Fruit fly (Drosophila melanogaster): ENCODE results near the gene TTLL1A.
A peak's percentile ranks its signal among the peaks of the same experiment; 100 is the strongest.

The TTLL1A gene

dm6 chrX:17175558-17176189, 26.7 kb downstream of the TTLL1A start (continued):
- TF ChIP-seq CG9139 (GFP tag; optimal IDR thresholded peaks at IDR 0.05) (no peak), eg (GFP tag; IDR thresholded peaks at IDR 0.05) (no peak), Met (GFP tag; optimal IDR thresholded peaks at IDR 0.05) (peak; percentile 34), spab (GFP tag; optimal IDR thresholded peaks at IDR 0.05) (no peak), esn (GFP tag; optimal IDR thresholded peaks at IDR 0.05) (peak; percentile 23), dsx (GFP tag; optimal IDR thresholded peaks at IDR 0.05; ENCODE audit: poor library complexity, severe bottlenecking) (no peak), CG3919 (GFP tag; optimal IDR thresholded peaks at IDR 0.05) (no peak), vri (GFP tag; optimal IDR thresholded peaks at IDR 0.05) (no peak), CG8632 (GFP tag; optimal IDR thresholded peaks at IDR 0.05) (no peak), Eip75B (GFP tag; optimal IDR thresholded peaks at IDR 0.05) (no peak), net (GFP tag; optimal IDR thresholded peaks at IDR 0.05) (no peak), CG6163 (GFP tag; IDR thresholded peaks at IDR 0.05) (no peak), dac (GFP tag; optimal IDR thresholded peaks at IDR 0.05) (no peak), CG8119 (GFP tag; IDR thresholded peaks at IDR 0.05) (no peak), fd59A (GFP tag; optimal IDR thresholded peaks at IDR 0.05) (no peak), CG6792 (GFP tag; optimal IDR thresholded peaks at IDR 0.05) (peak; percentile 4), CG15336 (GFP tag; IDR thresholded peaks at IDR 0.05) (no peak), Hr38 (GFP tag; optimal IDR thresholded peaks at IDR 0.05) (no peak), CG11294 (GFP tag; IDR thresholded peaks at IDR 0.05) (no peak), CG8319 (GFP tag; optimal IDR thresholded peaks at IDR 0.05) (no peak), CG10631 (GFP tag; optimal IDR thresholded peaks at IDR 0.05) (peak; percentile 9), ss (GFP tag; optimal IDR thresholded peaks at IDR 0.05) (no peak)

dm6 chrX:17174115-17174514, 28.3 kb downstream of the TTLL1A start:
- TF ChIP-seq CG11294 (GFP tag; IDR thresholded peaks at IDR 0.05) = peak; percentile 31; the same call in 1 of the 2 replicates
- no peak for TF ChIP-seq Hr39 (GFP tag; optimal IDR thresholded peaks at IDR 0.05)
- no peak for TF ChIP-seq CG34406 (GFP tag; optimal IDR thresholded peaks at IDR 0.05)
- TF ChIP-seq CG10631 (GFP tag; optimal IDR thresholded peaks at IDR 0.05) = no peak
- no peak for TF ChIP-seq Hr4 (GFP tag; optimal IDR thresholded peaks at IDR 0.05)
- TF ChIP-seq fkh (GFP tag; optimal IDR thresholded peaks at IDR 0.05) = no peak
- no peak for TF ChIP-seq CG3919 (GFP tag; optimal IDR thresholded peaks at IDR 0.05)
- TF ChIP-seq Eip78C (GFP tag) = peak; percentile 9
- no peak for TF ChIP-seq topi (GFP tag; optimal IDR thresholded peaks at IDR 0.05)
- peak; percentile 57 for TF ChIP-seq CG15336 (GFP tag; IDR thresholded peaks at IDR 0.05)
- peak; percentile 58; the same call in 2 of the 3 replicates for TF ChIP-seq eg (GFP tag; IDR thresholded peaks at IDR 0.05)
- no peak for TF ChIP-seq CG6792 (GFP tag; optimal IDR thresholded peaks at IDR 0.05)
- TF ChIP-seq Eip75B (GFP tag; optimal IDR thresholded peaks at IDR 0.05) = no peak
- TF ChIP-seq Hr38 (GFP tag; optimal IDR thresholded peaks at IDR 0.05) = no peak
- TF ChIP-seq cyc (GFP tag; optimal IDR thresholded peaks at IDR 0.05) = no peak
- no peak for TF ChIP-seq CG10669 (GFP tag; optimal IDR thresholded peaks at IDR 0.05)
- TF ChIP-seq CG8632 (GFP tag; optimal IDR thresholded peaks at IDR 0.05) = no peak
- TF ChIP-seq CG6854 (GFP tag; optimal IDR thresholded peaks at IDR 0.05) = no peak
- TF ChIP-seq CG6163 (GFP tag; IDR thresholded peaks at IDR 0.05) = peak; percentile 40; the same call in 1 of the 3 replicates
- TF ChIP-seq Eip93F (GFP tag; optimal IDR thresholded peaks at IDR 0.05) = no peak
- peak; percentile 45 for TF ChIP-seq CG32006 (GFP tag; optimal IDR thresholded peaks at IDR 0.05)
- no peak for TF ChIP-seq ss (GFP tag; optimal IDR thresholded peaks at IDR 0.05)
- peak; percentile 6 for TF ChIP-seq svp (GFP tag)
- no peak for TF ChIP-seq CG11762 (GFP tag; optimal IDR thresholded peaks at IDR 0.05; ENCODE audit: insufficient read depth)
- no peak for TF ChIP-seq CG4318 (GFP tag; optimal IDR thresholded peaks at IDR 0.05)
- TF ChIP-seq Sox102F (GFP tag; optimal IDR thresholded peaks at IDR 0.05) = no peak
- no peak for TF ChIP-seq salr (GFP tag; optimal IDR thresholded peaks at IDR 0.05)

Measured in whole organism, prepupa.